Worm (Caenorhabditis elegans) whole organism, L4 larva: ENCODE results near the gene F40F8.3.

Experiments used
- D1046.2 ChIP-seq: fragments of 200-800 bp; sonication (Bioruptor generic); IDR thresholded peaks from 2 replicates; pipeline ENCODE4 v1.3.6; 2022; ENCODE audit warnings: missing genetic modification characterization, missing compliant biosample characterization
- R02D3.7 ChIP-seq: fragments of 150-350 bp; sonication (generic microtip); optimal IDR thresholded peaks from 3 replicates; lab custom pipeline; 2014; ENCODE audit warnings: missing biosample characterization, missing genetic modification characterization
- T26A8.4 ChIP-seq: fragments of 200-800 bp; sonication (Bioruptor generic); IDR thresholded peaks from 2 replicates; pipeline ENCODE4 v1.3.6; 2022; ENCODE audit warnings: missing genetic modification characterization, missing compliant biosample characterization
- Y5F2A.4 ChIP-seq: fragments of 200-800 bp; sonication (Bioruptor generic); optimal IDR thresholded peaks from 2 replicates; lab custom pipeline; 2018; ENCODE audit warnings: mild to moderate bottlenecking, missing genetic modification characterization, missing compliant biosample characterization
- ZK546.5 ChIP-seq, 2 experiments: sonication (generic microtip); optimal IDR thresholded peaks; 2 replicates each; lab custom pipeline; 2017; ENCODE audit warnings: missing biosample characterization in 2 of 2, missing genetic modification characterization in 2 of 2
- aly-2 ChIP-seq: sonication (generic microtip); optimal IDR thresholded peaks from 2 replicates; lab custom pipeline; 2018; ENCODE audit warnings: missing biosample characterization, missing genetic modification characterization
- ama-1 ChIP-seq: fragments of 150-350 bp; optimal IDR thresholded peaks from 2 replicates; lab custom pipeline; 2014; ENCODE audit warnings: inconsistent platforms, mixed read lengths
- arid-1 ChIP-seq: fragments of 200-800 bp; sonication (Bioruptor generic); conservative IDR thresholded peaks from 2 replicates; pipeline ENCODE4 v1.3.6; 2022; ENCODE audit warnings: missing genetic modification reagents, missing genetic modification characterization, missing compliant biosample characterization
- attf-4 ChIP-seq: sonication (generic microtip); optimal IDR thresholded peaks from 3 replicates; lab custom pipeline; 2017; ENCODE audit warnings: missing biosample characterization, missing genetic modification characterization
- ceh-32 ChIP-seq: sonication (generic microtip); optimal IDR thresholded peaks from 2 replicates; lab custom pipeline; 2016; ENCODE audit warnings: mild to moderate bottlenecking, missing genetic modification characterization, missing compliant biosample characterization; ENCODE audit not compliant: poor library complexity
- ceh-44 ChIP-seq: fragments of 200-800 bp; sonication (Bioruptor generic); IDR thresholded peaks from 2 replicates; pipeline ENCODE4 v1.3.6; 2022; ENCODE audit warnings: missing genetic modification reagents, missing genetic modification characterization, missing compliant biosample characterization
- ctbp-1 ChIP-seq: fragments of 200-800 bp; sonication (Bioruptor generic); IDR thresholded peaks from 2 replicates; pipeline ENCODE4 v1.3.6; 2022; ENCODE audit warnings: missing genetic modification reagents, missing genetic modification characterization, missing compliant biosample characterization
- daf-12 ChIP-seq: fragments of 150-350 bp; optimal IDR thresholded peaks from 2 replicates; lab custom pipeline; 2014; ENCODE audit warnings: missing biosample characterization, missing genetic modification reagents, missing genetic modification characterization
- daf-8 ChIP-seq: fragments of 200-800 bp; sonication (Bioruptor generic); IDR thresholded peaks from 2 replicates; pipeline ENCODE4 v1.3.6; 2022; ENCODE audit warnings: missing genetic modification characterization, missing compliant biosample characterization
- dmd-6 ChIP-seq: fragments of 200-800 bp; sonication (Bioruptor generic); IDR thresholded peaks from 2 replicates; pipeline ENCODE4 v1.3.6; 2022; ENCODE audit warnings: missing genetic modification reagents, missing genetic modification characterization, missing compliant biosample characterization
- dmd-8 ChIP-seq: fragments of 200-800 bp; sonication (Bioruptor generic); IDR thresholded peaks from 2 replicates; pipeline ENCODE4 v1.3.6; 2022; ENCODE audit warnings: missing genetic modification characterization, missing compliant biosample characterization
- dmd-9 ChIP-seq: fragments of 200-800 bp; sonication (Bioruptor generic); IDR thresholded peaks from 2 replicates; pipeline ENCODE4 v1.3.6; 2022; ENCODE audit warnings: missing genetic modification reagents, missing genetic modification characterization, missing compliant biosample characterization
- dpl-1 ChIP-seq: fragments of 150-350 bp; optimal IDR thresholded peaks from 2 replicates; lab custom pipeline; 2014; ENCODE audit warnings: missing biosample characterization, missing genetic modification reagents, missing genetic modification characterization
- egl-27 ChIP-seq: sonication (generic microtip); optimal IDR thresholded peaks from 3 replicates; lab custom pipeline; 2017; ENCODE audit warnings: missing biosample characterization, missing genetic modification reagents, missing genetic modification characterization
- egl-43 ChIP-seq: fragments of 200-800 bp; sonication (Bioruptor generic); IDR thresholded peaks from 2 replicates; pipeline ENCODE4 v1.3.6; 2022; ENCODE audit warnings: missing genetic modification reagents, missing genetic modification characterization, missing compliant biosample characterization
- fkh-10 ChIP-seq: fragments of 150-350 bp; optimal IDR thresholded peaks from 2 replicates; lab custom pipeline; 2014; ENCODE audit warnings: missing biosample characterization, missing genetic modification reagents, missing genetic modification characterization
- gei-8 ChIP-seq: fragments of 200-800 bp; sonication (Bioruptor generic); optimal IDR thresholded peaks from 2 replicates; lab custom pipeline; 2018; ENCODE audit warnings: mild to moderate bottlenecking, missing genetic modification characterization, missing compliant biosample characterization
- hif-1 ChIP-seq, 2 experiments: sonication (generic microtip); optimal IDR thresholded peaks; 2 replicates each; lab custom pipeline; 2016 to 2017; ENCODE audit warnings: missing compliant biosample characterization in 2 of 2, missing genetic modification characterization in 2 of 2, missing genetic modification reagents in 2 of 2, missing genotype in 2 of 2, mild to moderate bottlenecking in 1 of 2
- hlh-30 ChIP-seq: sonication (generic microtip); optimal IDR thresholded peaks from 2 replicates; lab custom pipeline; 2017; ENCODE audit warnings: antibody characterized with exemption, mild to moderate bottlenecking, missing genetic modification characterization, missing compliant biosample characterization; ENCODE audit not compliant: insufficient read depth
- hmg-1.1 ChIP-seq: fragments of 200-800 bp; sonication (Bioruptor generic); IDR thresholded peaks from 2 replicates; pipeline ENCODE4 v1.3.6; 2022; ENCODE audit warnings: missing genetic modification reagents, missing genetic modification characterization, missing compliant biosample characterization
- lin-13 ChIP-seq: fragments of 150-350 bp; optimal IDR thresholded peaks from 2 replicates; lab custom pipeline; 2014; ENCODE audit warnings: missing biosample characterization, missing genetic modification reagents, missing genetic modification characterization
- lin-39 ChIP-seq: fragments of 150-350 bp; optimal IDR thresholded peaks from 2 replicates; lab custom pipeline; 2014; ENCODE audit warnings: missing biosample characterization, missing genetic modification reagents, missing genetic modification characterization
- lsy-2 ChIP-seq, 2 experiments: fragments of 150-350 bp in 1 of 2; sonication (generic microtip) in 1 of 2; optimal IDR thresholded peaks; 2 replicates each; lab custom pipeline; 2014 to 2017; ENCODE audit warnings: missing biosample characterization in 2 of 2, missing genetic modification characterization in 2 of 2
- madf-9 ChIP-seq: fragments of 200-800 bp; sonication (Bioruptor generic); conservative IDR thresholded peaks from 2 replicates; pipeline ENCODE4 v1.3.6; 2022; ENCODE audit warnings: missing genetic modification reagents, missing genetic modification characterization, missing compliant biosample characterization
- mdl-1 ChIP-seq, 2 experiments: fragments of 150-350 bp in 1 of 2; sonication (generic microtip) in 1 of 2; optimal IDR thresholded peaks; 2 replicates each; lab custom pipeline; 2014 to 2017; ENCODE audit warnings: missing biosample characterization in 2 of 2, missing genetic modification characterization in 2 of 2
- mep-1 ChIP-seq: fragments of 150-350 bp; sonication (generic microtip); optimal IDR thresholded peaks from 3 replicates; lab custom pipeline; 2014; ENCODE audit warnings: missing biosample characterization, missing genetic modification characterization
- mxl-2 ChIP-seq: fragments of 200-800 bp; sonication (Bioruptor generic); conservative IDR thresholded peaks from 2 replicates; pipeline ENCODE4 v1.3.6; 2022; ENCODE audit warnings: missing genetic modification reagents, missing genetic modification characterization, missing compliant biosample characterization
- mxl-3 ChIP-seq: fragments of 200-800 bp; sonication (Bioruptor generic); optimal IDR thresholded peaks from 2 replicates; lab custom pipeline; 2018; ENCODE audit warnings: mild to moderate bottlenecking, missing genetic modification characterization, missing compliant biosample characterization
- nhr-10 ChIP-seq: fragments of 150-350 bp; optimal IDR thresholded peaks from 2 replicates; lab custom pipeline; 2014; ENCODE audit warnings: missing biosample characterization, missing genetic modification characterization
- nhr-237 ChIP-seq: sonication (generic microtip); optimal IDR thresholded peaks from 2 replicates; lab custom pipeline; 2017; ENCODE audit warnings: missing biosample characterization, missing genetic modification characterization
- nhr-25 ChIP-seq: sonication (generic microtip); optimal IDR thresholded peaks from 2 replicates; lab custom pipeline; 2017; ENCODE audit warnings: missing genetic modification characterization, mild to moderate bottlenecking, missing compliant biosample characterization, antibody characterized with exemption, moderate library complexity, borderline replicate concordance; ENCODE audit not compliant: insufficient read depth
- nhr-48 ChIP-seq: sonication (generic microtip); optimal IDR thresholded peaks from 2 replicates; lab custom pipeline; 2016; ENCODE audit warnings: mild to moderate bottlenecking, missing genetic modification characterization, missing compliant biosample characterization
- nhr-6 ChIP-seq: fragments of 150-350 bp; optimal IDR thresholded peaks from 2 replicates; lab custom pipeline; 2014; ENCODE audit warnings: missing biosample characterization, missing genetic modification characterization
- nhr-76 ChIP-seq: fragments of 150-350 bp; optimal IDR thresholded peaks from 2 replicates; lab custom pipeline; 2014; ENCODE audit warnings: missing biosample characterization, missing genetic modification characterization
- pha-4 ChIP-seq, 2 experiments: fragments of 150-350 bp in 1 of 2; fragments of 200-800 bp in 1 of 2; sonication (Bioruptor generic) in 1 of 2; IDR thresholded peaks in 1 of 2; optimal IDR thresholded peaks in 1 of 2; 2 replicates each; pipeline versions ENCODE4 v1.3.6 to Lab custom; 2014 to 2022; ENCODE audit warnings: missing genetic modification characterization in 2 of 2, missing genetic modification reagents in 2 of 2, missing biosample characterization in 1 of 2, missing compliant biosample characterization in 1 of 2
- pqm-1 ChIP-seq: sonication (generic microtip); optimal IDR thresholded peaks from 2 replicates; lab custom pipeline; 2017; ENCODE audit warnings: missing biosample characterization, missing genetic modification characterization
- saeg-2 ChIP-seq: fragments of 200-800 bp; sonication (Bioruptor generic); IDR thresholded peaks from 2 replicates; pipeline ENCODE4 v1.3.6; 2022; ENCODE audit warnings: missing genetic modification reagents, missing genetic modification characterization, missing compliant biosample characterization
- set-16 ChIP-seq: fragments of 200-800 bp; sonication (Bioruptor generic); IDR thresholded peaks from 2 replicates; pipeline ENCODE4 v1.3.6; 2022; ENCODE audit warnings: missing genetic modification reagents, missing genetic modification characterization, missing compliant biosample characterization
- skn-1 ChIP-seq: fragments of 150-350 bp; optimal IDR thresholded peaks from 2 replicates; lab custom pipeline; 2014; ENCODE audit warnings: missing biosample characterization, missing genetic modification characterization
- snpc-1.2 ChIP-seq: fragments of 200-800 bp; sonication (Bioruptor generic); IDR thresholded peaks from 2 replicates; pipeline ENCODE4 v1.3.6; 2022; ENCODE audit warnings: missing genetic modification reagents, missing genetic modification characterization, missing compliant biosample characterization
- unc-39 ChIP-seq: sonication (generic microtip); optimal IDR thresholded peaks from 2 replicates; lab custom pipeline; 2017; ENCODE audit warnings: missing biosample characterization, missing genetic modification characterization
- vab-7 ChIP-seq: fragments of 200-800 bp; sonication (Bioruptor generic); IDR thresholded peaks from 2 replicates; pipeline ENCODE4 v1.3.6; 2022; ENCODE audit warnings: missing genetic modification reagents, missing genetic modification characterization, missing compliant biosample characterization
- zag-1 ChIP-seq: fragments of 150-350 bp; optimal IDR thresholded peaks from 2 replicates; lab custom pipeline; 2014; ENCODE audit warnings: missing biosample characterization, missing genetic modification characterization
- zfp-3 ChIP-seq: fragments of 200-800 bp; sonication (Bioruptor generic); conservative IDR thresholded peaks from 2 replicates; pipeline ENCODE4 v1.3.6; 2022; ENCODE audit warnings: missing genetic modification reagents, missing genetic modification characterization, missing compliant biosample characterization
- zip-2 ChIP-seq: fragments of 150-350 bp; optimal IDR thresholded peaks from 2 replicates; lab custom pipeline; 2014; ENCODE audit warnings: missing biosample characterization, missing genetic modification characterization
- ztf-11 ChIP-seq: fragments of 150-350 bp; optimal IDR thresholded peaks from 2 replicates; lab custom pipeline; 2014; ENCODE audit warnings: missing biosample characterization, missing genetic modification characterization
- ztf-7 ChIP-seq: fragments of 150-350 bp; optimal IDR thresholded peaks from 2 replicates; lab custom pipeline; 2014; ENCODE audit warnings: missing biosample characterization, missing genetic modification characterization

F40F8.3 gene

DNA sequence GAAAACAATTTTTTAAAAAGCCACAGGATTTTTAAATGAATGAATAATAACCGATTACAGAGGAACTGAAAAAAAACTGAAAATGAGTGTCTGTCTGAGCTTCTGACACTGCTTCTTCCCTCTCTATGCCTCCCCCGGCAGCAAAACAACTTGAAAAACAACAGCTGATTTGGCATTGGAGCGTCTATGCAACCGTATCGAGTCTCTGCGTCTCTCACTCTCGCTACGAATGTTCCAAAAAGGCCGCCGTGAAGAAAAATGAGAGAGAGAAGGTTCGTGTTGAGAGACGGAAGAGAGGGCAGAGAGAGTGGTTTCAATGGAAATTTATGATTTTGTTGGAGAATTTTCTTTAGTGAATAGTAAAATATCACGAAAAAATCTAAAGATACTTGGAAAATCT, 26.0 kb upstream of the F40F8.3 start:
- TF ChIP-seq ama-1 (lab: Kevin White, UChicago) (no peak), fkh-10 (GFP tag; lab: Kevin White, UChicago) (peak; percentile 29), set-16 (GFP tag; lab: Robert Waterston, UW) (no peak), nhr-25 (tag; lab: Kevin White, UChicago) (no peak), mep-1 (tag; lab: Kevin White, UChicago) (peak; percentile 59), pqm-1 (tag; lab: Kevin White, UChicago) (peak; percentile 73), lin-39 (no peak), snpc-1.2 (GFP tag; lab: Robert Waterston, UW) (no peak), R02D3.7 (no peak), ztf-7 (tag; lab: Kevin White, UChicago) (no peak), ceh-44 (GFP tag; lab: Robert Waterston, UW) (no peak), mxl-2 (GFP tag; lab: Robert Waterston, UW) (no peak), D1046.2 (no peak), mdl-1 (tag; optimal IDR thresholded peaks at IDR 0.05; lab: Kevin White, UChicago) (no peak), Y5F2A.4 (no peak), hlh-30 (tag; lab: Kevin White, UChicago) (peak; percentile 81), dmd-6 (GFP tag; lab: Robert Waterston, UW) (peak; percentile 49; the same call in 1 of the 2 replicates), saeg-2 (no peak), unc-39 (no peak), skn-1 (tag; lab: Kevin White, UChicago) (no peak), nhr-237 (tag; lab: Kevin White, UChicago) (no peak), egl-43 (GFP tag; lab: Robert Waterston, UW) (no peak), madf-9 (GFP tag; lab: Robert Waterston, UW) (no peak), zip-2 (tag; lab: Kevin White, UChicago) (no peak), dpl-1 (GFP tag; lab: Kevin White, UChicago) (peak; percentile 73), zfp-3 (GFP tag; lab: Robert Waterston, UW) (no peak), nhr-48 (no peak), daf-8 (GFP tag; lab: Robert Waterston, UW) (no peak), nhr-10 (tag; lab: Kevin White, UChicago) (no peak), hif-1 (tag; optimal IDR thresholded peaks at IDR 0.05; lab: Kevin White, UChicago) (peak in 1 of 2 experiments; percentile 48), dmd-9 (GFP tag; lab: Robert Waterston, UW) (no peak), nhr-76 (no peak), mxl-3 (GFP tag; lab: Kevin White, UChicago) (peak; percentile 52), aly-2 (tag; lab: Kevin White, UChicago) (no peak), egl-27 (tag; lab: Kevin White, UChicago) (no peak), hmg-1.1 (GFP tag; lab: Robert Waterston, UW) (peak; percentile 37; the same call in 1 of the 2 replicates), ctbp-1 (GFP tag; lab: Robert Waterston, UW) (no peak), ZK546.5 (tag; optimal IDR thresholded peaks at IDR 0.05; lab: Kevin White, UChicago) (no peak), nhr-6 (tag; lab: Kevin White, UChicago) (peak; percentile 76), zag-1 (tag; lab: Kevin White, UChicago) (no peak), daf-12 (tag; lab: Kevin White, UChicago) (no peak), ztf-11 (tag; lab: Kevin White, UChicago) (no peak), vab-7 (GFP tag; lab: Robert Waterston, UW) (no peak), T26A8.4 (GFP tag; lab: Robert Waterston, UW) (no peak), arid-1 (GFP tag; lab: Robert Waterston, UW) (no peak), pha-4 (GFP tag; IDR thresholded peaks at IDR 0.05; lab: Robert Waterston, UW) (no peak), pha-4 (tag; optimal IDR thresholded peaks at IDR 0.05; lab: Kevin White, UChicago) (peak; percentile 66), ceh-32 (tag; lab: Kevin White, UChicago) (no peak), attf-4 (tag; lab: Kevin White, UChicago) (no peak), lin-13 (GFP tag; lab: Kevin White, UChicago) (peak; percentile 31), gei-8 (GFP tag; lab: Kevin White, UChicago) (no peak), lsy-2 (tag; optimal IDR thresholded peaks at IDR 0.05; lab: Kevin White, UChicago) (peak in 1 of 2 experiments; percentile 85), dmd-8 (GFP tag; lab: Robert Waterston, UW) (no peak)
